Fruit fly (Drosophila melanogaster) whole organism, embryonic: ENCODE data around the gene Nep2.

Source experiments
- Bteb2 ChIP-seq: fragments of 200-800 bp; sonication (Bioruptor generic); optimal IDR thresholded peaks from 2 replicates; lab custom pipeline; 2016; ENCODE audit warnings: missing biosample characterization, missing genetic modification characterization
- CG10267 ChIP-seq: fragments of 200-800 bp; sonication (Bioruptor generic); optimal IDR thresholded peaks from 2 replicates; lab custom pipeline; 2018; ENCODE audit warnings: missing biosample characterization, mild to moderate bottlenecking, missing genetic modification characterization, moderate library complexity
- CG11456 ChIP-seq: fragments of 200-800 bp; sonication (Bioruptor generic); IDR thresholded peaks from 3 replicates; pipeline ENCODE4 v1.3.6; 2022; ENCODE audit warnings: missing biosample characterization, missing genetic modification characterization
- CG1233 ChIP-seq: fragments of 200-800 bp; sonication (Bioruptor generic); optimal IDR thresholded peaks from 4 replicates; lab custom pipeline; 2018; ENCODE audit warnings: missing biosample characterization, mild to moderate bottlenecking, missing genetic modification characterization
- CG13287 ChIP-seq: fragments of 200-800 bp; sonication (Bioruptor generic); IDR thresholded peaks from 2 replicates; pipeline ENCODE4 v1.3.6; 2022; ENCODE audit warnings: missing biosample characterization, missing genetic modification characterization; ENCODE audit not compliant: partially characterized antibody
- CG14014 ChIP-seq: fragments of 200-800 bp; sonication (Bioruptor generic); IDR thresholded peaks from 2 replicates; pipeline ENCODE4 v1.3.6; 2022; ENCODE audit warnings: missing biosample characterization, missing genetic modification characterization
- CG16813 ChIP-seq: fragments of 200-800 bp; sonication (Bioruptor generic); IDR thresholded peaks from 3 replicates; pipeline ENCODE4 v1.3.6; 2022; ENCODE audit warnings: missing biosample characterization, missing genetic modification characterization; ENCODE audit not compliant: partially characterized antibody
- CG17186 ChIP-seq: fragments of 200-800 bp; sonication (Bioruptor generic); optimal IDR thresholded peaks from 3 replicates; lab custom pipeline; 2017; ENCODE audit warnings: missing biosample characterization, missing genetic modification reagents, missing genetic modification characterization
- CG1792 ChIP-seq: fragments of 200-800 bp; sonication (Bioruptor generic); optimal IDR thresholded peaks from 2 replicates; lab custom pipeline; 2016; ENCODE audit warnings: missing biosample characterization, missing genetic modification characterization
- CG18599 ChIP-seq: fragments of 200-800 bp; sonication (Bioruptor generic); optimal IDR thresholded peaks from 3 replicates; lab custom pipeline; 2017; ENCODE audit warnings: missing biosample characterization, missing genetic modification characterization, mild to moderate bottlenecking, moderate library complexity, missing genetic modification reagents
- CG2889 ChIP-seq: fragments of 200-800 bp; sonication (Bioruptor generic); IDR thresholded peaks from 3 replicates; pipeline ENCODE4 v1.3.6; 2022; ENCODE audit warnings: missing biosample characterization, missing genetic modification characterization
- CG4328 ChIP-seq: fragments of 200-800 bp; sonication (Bioruptor generic); optimal IDR thresholded peaks from 3 replicates; lab custom pipeline; 2017; ENCODE audit warnings: missing biosample characterization, missing genetic modification reagents, missing genetic modification characterization
- CG4854 ChIP-seq: fragments of 200-800 bp; sonication (Bioruptor generic); optimal IDR thresholded peaks from 2 replicates; lab custom pipeline; 2016; ENCODE audit warnings: missing biosample characterization, missing genetic modification characterization, inconsistent platforms
- CG7786 ChIP-seq: fragments of 200-800 bp; sonication (Bioruptor generic); optimal IDR thresholded peaks from 2 replicates; lab custom pipeline; 2016; ENCODE audit warnings: missing biosample characterization, missing genetic modification characterization
- CG8765 ChIP-seq: fragments of 200-800 bp; sonication (Bioruptor generic); IDR thresholded peaks from 2 replicates; pipeline ENCODE4 v1.3.6; 2022; ENCODE audit warnings: missing biosample characterization, missing genetic modification characterization
- CG9437 ChIP-seq: fragments of 200-800 bp; sonication (Bioruptor generic); optimal IDR thresholded peaks from 2 replicates; lab custom pipeline; 2018; ENCODE audit warnings: missing biosample characterization, mild to moderate bottlenecking, missing genetic modification characterization
- Fer3 ChIP-seq: fragments of 200-800 bp; sonication (Bioruptor generic); optimal IDR thresholded peaks from 2 replicates; lab custom pipeline; 2018; ENCODE audit warnings: missing biosample characterization, mild to moderate bottlenecking, missing genetic modification characterization, moderate library complexity
- H15 ChIP-seq: fragments of 200-800 bp; sonication (Bioruptor generic); IDR thresholded peaks from 3 replicates; pipeline ENCODE4 v1.3.6; 2022; ENCODE audit warnings: missing biosample characterization, missing genetic modification characterization
- HHEX ChIP-seq: fragments of 200-800 bp; sonication (Bioruptor generic); optimal IDR thresholded peaks from 3 replicates; lab custom pipeline; 2017; ENCODE audit warnings: missing biosample characterization, mild to moderate bottlenecking, missing genetic modification characterization, missing genetic modification reagents
- HLHmδ ChIP-seq: fragments of 200-800 bp; sonication (Bioruptor generic); optimal IDR thresholded peaks from 2 replicates; lab custom pipeline; 2018; ENCODE audit warnings: missing biosample characterization, mild to moderate bottlenecking, missing genetic modification characterization, moderate library complexity
- Hmr ChIP-seq: fragments of 200-800 bp; sonication (Bioruptor generic); optimal IDR thresholded peaks from 3 replicates; lab custom pipeline; 2017; ENCODE audit warnings: mild to moderate bottlenecking, missing biosample characterization, missing genetic modification reagents, missing genetic modification characterization
- Hr3 ChIP-seq: fragments of 200-800 bp; sonication (Bioruptor generic); optimal IDR thresholded peaks from 3 replicates; lab custom pipeline; 2016; ENCODE audit warnings: missing biosample characterization, missing genetic modification characterization
- Jarid2 ChIP-seq: fragments of 200-800 bp; sonication (Bioruptor generic); optimal IDR thresholded peaks from 3 replicates; lab custom pipeline; 2017; ENCODE audit warnings: mild to moderate bottlenecking, missing biosample characterization, missing genetic modification reagents, missing genetic modification characterization
- Pdp1 ChIP-seq, 2 experiments: fragments of 200-800 bp; sonication (Bioruptor generic); optimal IDR thresholded peaks; 3 replicates each; lab custom pipeline; 2016; ENCODE audit warnings: missing biosample characterization in 2 of 2, missing genetic modification characterization in 2 of 2, mild to moderate bottlenecking in 1 of 2, moderate library complexity in 1 of 2
- Poxn ChIP-seq: fragments of 200-800 bp; sonication (Bioruptor generic); IDR thresholded peaks from 2 replicates; pipeline ENCODE4 v1.3.6; 2022; ENCODE audit warnings: missing biosample characterization, missing genetic modification characterization
- Ravus ChIP-seq: fragments of 200-800 bp; sonication (Bioruptor generic); IDR thresholded peaks from 2 replicates; pipeline ENCODE4 v1.3.6; 2022; ENCODE audit warnings: missing biosample characterization, missing genetic modification characterization
- Six4 ChIP-seq: fragments of 200-800 bp; sonication (Bioruptor generic); optimal IDR thresholded peaks from 2 replicates; lab custom pipeline; 2016; ENCODE audit warnings: missing biosample characterization, missing genetic modification characterization
- Xbp1 ChIP-seq: fragments of 200-800 bp; sonication (Bioruptor generic); optimal IDR thresholded peaks from 3 replicates; lab custom pipeline; 2016; ENCODE audit warnings: missing biosample characterization, mild to moderate bottlenecking, missing genetic modification characterization
- ab ChIP-seq: fragments of 200-800 bp; sonication (Bioruptor generic); optimal IDR thresholded peaks from 2 replicates; lab custom pipeline; 2016; ENCODE audit warnings: missing biosample characterization, missing genetic modification characterization
- cas ChIP-seq: fragments of 200-800 bp; sonication (Bioruptor generic); IDR thresholded peaks from 2 replicates; pipeline ENCODE4 v1.3.6; 2022; ENCODE audit warnings: missing biosample characterization, missing genetic modification characterization
- dpn ChIP-seq, 2 experiments: fragments of 200-800 bp; sonication (Bioruptor generic); optimal IDR thresholded peaks; 3 replicates each; lab custom pipeline; 2016; ENCODE audit warnings: missing biosample characterization in 2 of 2, missing genetic modification characterization in 2 of 2
- emc ChIP-seq: fragments of 200-800 bp; sonication (Bioruptor generic); optimal IDR thresholded peaks from 2 replicates; lab custom pipeline; 2016; ENCODE audit warnings: missing biosample characterization, missing genetic modification characterization
- fd96Cb ChIP-seq: fragments of 200-800 bp; sonication (Bioruptor generic); optimal IDR thresholded peaks from 2 replicates; lab custom pipeline; 2018; ENCODE audit warnings: missing biosample characterization, mild to moderate bottlenecking, missing genetic modification characterization, moderate library complexity
- ftz-f1 ChIP-seq: fragments of 200-800 bp; sonication (Bioruptor generic); optimal IDR thresholded peaks from 2 replicates; lab custom pipeline; 2016; ENCODE audit warnings: missing biosample characterization, missing genetic modification characterization
- gfzf ChIP-seq: fragments of 200-800 bp; sonication (Bioruptor generic); optimal IDR thresholded peaks from 2 replicates; lab custom pipeline; 2016; ENCODE audit warnings: missing biosample characterization, mild to moderate bottlenecking, missing genetic modification characterization, moderate library complexity
- gt ChIP-seq: fragments of 200-800 bp; sonication (Bioruptor generic); IDR thresholded peaks from 2 replicates; pipeline ENCODE4 v1.3.6; 2022; ENCODE audit warnings: missing biosample characterization, missing genetic modification characterization
- h ChIP-seq: fragments of >200 bp; optimal IDR thresholded peaks from 2 replicates; lab custom pipeline; 2017
- hb ChIP-seq: fragments of 200-800 bp; sonication (Bioruptor generic); IDR thresholded peaks from 3 replicates; pipeline ENCODE4 v1.3.6; 2022; ENCODE audit warnings: missing biosample characterization, missing genetic modification characterization; ENCODE audit not compliant: partially characterized antibody
- kay ChIP-seq: fragments of 200-800 bp; sonication (Bioruptor generic); optimal IDR thresholded peaks from 2 replicates; lab custom pipeline; 2016; ENCODE audit warnings: missing biosample characterization, missing genetic modification characterization
- lilli ChIP-seq: fragments of 200-800 bp; sonication (Bioruptor generic); optimal IDR thresholded peaks from 3 replicates; lab custom pipeline; 2016; ENCODE audit warnings: missing biosample characterization, missing genetic modification characterization
- lov ChIP-seq, 2 experiments: fragments of 200-800 bp in 1 of 2; fragments of >200 bp in 1 of 2; sonication (Bioruptor generic) in 1 of 2; IDR thresholded peaks in 1 of 2; optimal IDR thresholded peaks in 1 of 2; 2 replicates in 1 of 2; 3 replicates in 1 of 2; pipeline versions ENCODE4 v1.3.6 to Lab custom; 2017 to 2022; ENCODE audit warnings: missing biosample characterization in 1 of 2, missing genetic modification characterization in 1 of 2
- mirr ChIP-seq: fragments of 200-800 bp; sonication (Bioruptor generic); optimal IDR thresholded peaks from 3 replicates; lab custom pipeline; 2018; ENCODE audit warnings: missing biosample characterization, mild to moderate bottlenecking, missing genetic modification characterization
- nmo ChIP-seq: fragments of 200-800 bp; sonication (Bioruptor generic); optimal IDR thresholded peaks from 2 replicates; lab custom pipeline; 2018; ENCODE audit warnings: missing biosample characterization, mild to moderate bottlenecking, missing genetic modification characterization, moderate library complexity
- org-1 ChIP-seq: fragments of 200-800 bp; sonication (Bioruptor generic); optimal IDR thresholded peaks from 2 replicates; lab custom pipeline; 2017; ENCODE audit warnings: missing biosample characterization, missing genetic modification characterization
- run ChIP-seq: fragments of 200-800 bp; sonication (Bioruptor generic); optimal IDR thresholded peaks from 3 replicates; lab custom pipeline; 2018; ENCODE audit warnings: missing biosample characterization, mild to moderate bottlenecking, missing genetic modification characterization
- slbo ChIP-seq: fragments of 200-800 bp; sonication (Bioruptor generic); IDR thresholded peaks from 2 replicates; pipeline ENCODE4 v1.3.6; 2022; ENCODE audit warnings: missing biosample characterization, missing genetic modification characterization
- stwl ChIP-seq: fragments of 200-800 bp; sonication (Bioruptor generic); optimal IDR thresholded peaks from 3 replicates; lab custom pipeline; 2018; ENCODE audit warnings: missing biosample characterization, mild to moderate bottlenecking, missing genetic modification characterization, moderate library complexity
- zfh2 ChIP-seq: fragments of 200-800 bp; sonication (Bioruptor generic); optimal IDR thresholded peaks from 2 replicates; lab custom pipeline; 2016; ENCODE audit warnings: missing biosample characterization, missing genetic modification characterization

The Nep2 gene

DNA sequence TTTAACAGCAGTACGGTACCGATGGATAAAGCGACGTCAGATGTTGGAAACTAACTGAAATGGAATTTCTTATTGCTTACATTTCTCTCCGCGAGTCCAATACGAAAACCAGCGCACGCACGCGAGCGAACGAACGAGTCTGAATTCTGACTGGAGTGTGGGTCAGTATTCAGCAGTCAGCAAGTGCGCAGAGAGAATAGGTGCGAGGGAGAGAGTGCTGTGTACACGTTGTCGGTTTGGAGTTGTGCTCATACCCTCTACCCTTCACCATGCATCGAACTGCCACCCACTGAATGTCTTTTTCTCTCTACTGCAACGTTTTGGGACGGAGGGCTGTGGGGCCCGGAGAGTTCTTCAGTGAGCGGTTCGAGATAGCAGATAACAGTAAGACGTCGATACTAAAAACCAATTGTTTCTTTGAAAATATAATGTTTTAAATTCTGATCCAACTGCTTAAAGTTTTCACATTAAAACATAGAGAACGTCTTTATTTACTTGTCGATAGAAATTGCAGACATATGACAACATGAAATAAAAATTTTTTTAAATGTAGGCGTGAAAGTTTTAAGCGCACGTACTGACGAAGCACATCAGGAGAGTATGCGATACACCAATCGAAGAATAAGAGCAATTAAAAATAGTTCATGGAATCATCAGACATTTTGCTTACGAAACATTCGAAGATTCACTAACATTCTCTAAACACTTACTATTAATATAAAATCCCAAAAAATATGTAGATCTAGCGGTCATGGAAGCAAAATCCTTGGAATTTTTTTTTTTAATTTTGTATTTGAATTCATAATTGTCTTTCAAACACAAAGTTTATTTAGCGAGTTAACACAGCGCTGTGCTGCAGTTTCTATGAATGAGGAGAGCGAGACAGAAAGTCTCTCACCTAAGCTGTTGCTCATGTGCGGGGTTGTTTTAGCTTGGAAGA, 8.1 kb upstream of the Nep2 start (continued):
- TF ChIP-seq CG8765 (GFP tag; lab: Robert Waterston, UW): no peak
- peak; percentile 83 for TF ChIP-seq org-1 (GFP tag; lab: Kevin White, UChicago)
- TF ChIP-seq kay (GFP tag; lab: Kevin White, UChicago): peak; percentile 63
- TF ChIP-seq gt (GFP tag; lab: Robert Waterston, UW): no peak
- peak; percentile 89 for TF ChIP-seq CG1233 (GFP tag; lab: Kevin White, UChicago)
- TF ChIP-seq CG14014 (GFP tag; lab: Robert Waterston, UW): no peak
- TF ChIP-seq CG4328 (GFP tag; lab: Kevin White, UChicago): peak; percentile 84
- peak; percentile 1 for TF ChIP-seq Jarid2 (GFP tag; lab: Kevin White, UChicago)
- peak; percentile 72 to 91 for TF ChIP-seq Pdp1 (GFP tag; optimal IDR thresholded peaks at IDR 0.05; lab: Kevin White, UChicago)
- TF ChIP-seq lilli (GFP tag; lab: Kevin White, UChicago): peak; percentile 90
- TF ChIP-seq mirr (GFP tag; lab: Kevin White, UChicago): peak; percentile 48
- TF ChIP-seq Six4 (GFP tag; lab: Kevin White, UChicago): peak; percentile 89
- peak; percentile 53 for TF ChIP-seq Fer3 (tag; lab: Kevin White, UChicago)
- TF ChIP-seq h (lab: Kevin White, UChicago): no peak
- TF ChIP-seq CG4854 (GFP tag; lab: Kevin White, UChicago): peak; percentile 56
- TF ChIP-seq zfh2 (GFP tag; lab: Kevin White, UChicago): peak; percentile 75
- TF ChIP-seq CG1792 (GFP tag; lab: Kevin White, UChicago): peak; percentile 60
- TF ChIP-seq CG11456 (GFP tag; lab: Robert Waterston, UW): no peak
- peak; percentile 70 for TF ChIP-seq Bteb2
- TF ChIP-seq dpn (GFP tag; optimal IDR thresholded peaks at IDR 0.05; lab: Kevin White, UChicago): peak; percentile 82 to 87
- TF ChIP-seq lov (optimal IDR thresholded peaks at IDR 0.05; lab: Kevin White, UChicago): no peak
- TF ChIP-seq lov (GFP tag; IDR thresholded peaks at IDR 0.05; lab: Robert Waterston, UW): no peak
- TF ChIP-seq CG17186 (GFP tag; lab: Kevin White, UChicago): no peak
- TF ChIP-seq CG9437 (GFP tag; lab: Kevin White, UChicago): peak; percentile 92
- TF ChIP-seq ftz-f1 (GFP tag; lab: Kevin White, UChicago): no peak
- TF ChIP-seq Ravus (GFP tag; lab: Robert Waterston, UW): no peak
- peak; percentile 56 for TF ChIP-seq run (tag; lab: Kevin White, UChicago)
- peak; percentile 74 for TF ChIP-seq CG10267
- no peak for TF ChIP-seq slbo (GFP tag; lab: Robert Waterston, UW)
- peak; percentile 91 for TF ChIP-seq nmo (GFP tag; lab: Kevin White, UChicago)
- no peak for TF ChIP-seq H15 (GFP tag; lab: Robert Waterston, UW)
- peak; percentile 77 for TF ChIP-seq HLHmδ
- peak; percentile 80 for TF ChIP-seq fd96Cb (tag; lab: Kevin White, UChicago)
- TF ChIP-seq CG13287 (GFP tag; lab: Robert Waterston, UW): no peak
- peak; percentile 88 for TF ChIP-seq Xbp1 (GFP tag; lab: Kevin White, UChicago)
- TF ChIP-seq HHEX (GFP tag; lab: Kevin White, UChicago): peak; percentile 83
- TF ChIP-seq stwl (tag; lab: Kevin White, UChicago): no peak
- peak; percentile 89 for TF ChIP-seq CG18599
- TF ChIP-seq CG16813 (GFP tag; lab: Robert Waterston, UW): no peak
- TF ChIP-seq Poxn (GFP tag; lab: Robert Waterston, UW): no peak
- no peak for TF ChIP-seq gfzf
- TF ChIP-seq ab: no peak
- TF ChIP-seq Hr3 (GFP tag; lab: Kevin White, UChicago): peak; percentile 90
- peak; percentile 44 for TF ChIP-seq emc (GFP tag; lab: Kevin White, UChicago)
- TF ChIP-seq hb (GFP tag; lab: Robert Waterston, UW): no peak
- peak; percentile 82 for TF ChIP-seq Hmr
- TF ChIP-seq CG2889: no peak
- peak; percentile 83 for TF ChIP-seq CG7786 (GFP tag; lab: Kevin White, UChicago)
- TF ChIP-seq cas (GFP tag; lab: Robert Waterston, UW): no peak
